Worm (Caenorhabditis elegans): ENCODE data around the gene aqp-4.

aqp-4 gene

ce11 chrV:9737287-9737686 is at the start of gene aqp-4:
Gene aqp-4, plus strand, starts transcription at chrV:9737556.
- TF ChIP-seq nhr-2 (tag; optimal IDR thresholded peaks at IDR 0.05) = no peak

ce11 chrV:9689364-9689763 is 48.0 kb upstream of the aqp-4 start:
- no peak for TF ChIP-seq tbx-8 (GFP tag; optimal IDR thresholded peaks at IDR 0.05)
- no peak for TF ChIP-seq ceh-43 (GFP tag; optimal IDR thresholded peaks at IDR 0.05)
- TF ChIP-seq pha-4 (tag; optimal IDR thresholded peaks at IDR 0.05) = no peak
- no peak for TF ChIP-seq zip-8 (tag; optimal IDR thresholded peaks at IDR 0.05)
- TF ChIP-seq elt-1 (tag; optimal IDR thresholded peaks at IDR 0.05; ENCODE audit: borderline replicate concordance, insufficient read depth) = no peak
- no peak for TF ChIP-seq mls-2 (tag; optimal IDR thresholded peaks at IDR 0.05)
- no peak for TF ChIP-seq lin-32 (GFP tag; optimal IDR thresholded peaks at IDR 0.05)
- TF ChIP-seq mep-1 (tag; optimal IDR thresholded peaks at IDR 0.05) = no peak
- TF ChIP-seq ces-1 (GFP tag; optimal IDR thresholded peaks at IDR 0.05) = no peak
- TF ChIP-seq cnd-1 (tag; optimal IDR thresholded peaks at IDR 0.05) = no peak
- no peak for TF ChIP-seq nhr-76 (tag; optimal IDR thresholded peaks at IDR 0.05)
- TF ChIP-seq lsy-2 (tag; optimal IDR thresholded peaks at IDR 0.05) = no peak

- TF ChIP-seq bed-3 (GFP tag; optimal IDR thresholded peaks at IDR 0.05) (no peak), ztf-11 (tag; optimal IDR thresholded peaks at IDR 0.05) (no peak), lin-32 (GFP tag; optimal IDR thresholded peaks at IDR 0.05) (no peak), ceh-39 (tag; optimal IDR thresholded peaks at IDR 0.05) (no peak), ceh-83 (GFP tag; optimal IDR thresholded peaks at IDR 0.05) (no peak), nhr-12 (tag; optimal IDR thresholded peaks at IDR 0.05) (no peak), cnd-1 (tag; optimal IDR thresholded peaks at IDR 0.05) (no peak), unc-39 (tag; optimal IDR thresholded peaks at IDR 0.05) (no peak), mls-2 (tag; optimal IDR thresholded peaks at IDR 0.05) (no peak), sem-2 (GFP tag; optimal IDR thresholded peaks at IDR 0.05) (no peak), nhr-76 (tag; optimal IDR thresholded peaks at IDR 0.05) (no peak), flh-1 (GFP tag; optimal IDR thresholded peaks at IDR 0.05) (no peak), M03D4.4 (tag; optimal IDR thresholded peaks at IDR 0.05) (no peak), blmp-1 (tag; optimal IDR thresholded peaks at IDR 0.05) (no peak), mep-1 (tag; optimal IDR thresholded peaks at IDR 0.05) (no peak), lsy-2 (tag; optimal IDR thresholded peaks at IDR 0.05) (no peak)
Observed at ce11 chrV:9690099-9690572, 47.2 kb upstream of the aqp-4 start, which contains the start of gene rbx-1. Gene rbx-1, minus strand, starts transcription at chrV:9690522.

- peak; percentile 90 for TF ChIP-seq lsy-2 (tag; optimal IDR thresholded peaks at IDR 0.05)
- no peak for TF ChIP-seq tbx-8 (GFP tag; optimal IDR thresholded peaks at IDR 0.05)
- no peak for TF ChIP-seq lin-13 (tag; optimal IDR thresholded peaks at IDR 0.05)
- TF ChIP-seq mep-1 (tag; optimal IDR thresholded peaks at IDR 0.05) = peak; percentile 37
- TF ChIP-seq hlh-1 (tag; optimal IDR thresholded peaks at IDR 0.05) = no peak
- no peak for TF ChIP-seq ceh-43 (GFP tag; optimal IDR thresholded peaks at IDR 0.05)
- peak; percentile 85 for TF ChIP-seq blmp-1 (tag; optimal IDR thresholded peaks at IDR 0.05)
- TF ChIP-seq ceh-83 (GFP tag; optimal IDR thresholded peaks at IDR 0.05) = no peak
- no peak for TF ChIP-seq pha-4 (tag; optimal IDR thresholded peaks at IDR 0.05)
Observed at ce11 chrV:9690728-9691127, 46.6 kb upstream of the aqp-4 start.

- peak; percentile 4 for TF ChIP-seq cnd-1 (tag; optimal IDR thresholded peaks at IDR 0.05)
- TF ChIP-seq lsy-2 (tag; optimal IDR thresholded peaks at IDR 0.05) = peak; percentile 28
- peak; percentile 54 for TF ChIP-seq drap-1 (GFP tag; optimal IDR thresholded peaks at IDR 0.05)
- TF ChIP-seq ces-1 (GFP tag; optimal IDR thresholded peaks at IDR 0.05) = peak; percentile 17
- TF ChIP-seq mls-2 (tag; optimal IDR thresholded peaks at IDR 0.05) = peak; percentile 59
- TF ChIP-seq unc-39 (tag; optimal IDR thresholded peaks at IDR 0.05) = no peak
- TF ChIP-seq mep-1 (tag; optimal IDR thresholded peaks at IDR 0.05) = peak; percentile 45
- TF ChIP-seq blmp-1 (tag; optimal IDR thresholded peaks at IDR 0.05) = peak; percentile 85
- TF ChIP-seq lin-32 (GFP tag; optimal IDR thresholded peaks at IDR 0.05) = no peak
- peak; percentile 78 for TF ChIP-seq unc-120 (tag; optimal IDR thresholded peaks at IDR 0.05; ENCODE audit: poor library complexity, severe bottlenecking)
- TF ChIP-seq zip-8 (tag; optimal IDR thresholded peaks at IDR 0.05) = no peak
- TF ChIP-seq sptf-1 (tag; optimal IDR thresholded peaks at IDR 0.05) = peak; percentile 62
- TF ChIP-seq nhr-12 (tag; optimal IDR thresholded peaks at IDR 0.05) = no peak
- peak; percentile 10 for TF ChIP-seq nhr-237 (tag; optimal IDR thresholded peaks at IDR 0.05)
- peak; percentile 16 for TF ChIP-seq unc-62 (GFP tag; optimal IDR thresholded peaks at IDR 0.05)
- peak; percentile 27 for TF ChIP-seq lin-13 (tag; optimal IDR thresholded peaks at IDR 0.05)
- TF ChIP-seq M03D4.4 (tag; optimal IDR thresholded peaks at IDR 0.05) = peak; percentile 36
- TF ChIP-seq elt-1 (tag; optimal IDR thresholded peaks at IDR 0.05; ENCODE audit: borderline replicate concordance, insufficient read depth) = no peak
- no peak for TF ChIP-seq snpc-4 (tag; optimal IDR thresholded peaks at IDR 0.05)
- no peak for TF ChIP-seq nhr-28 (tag; optimal IDR thresholded peaks at IDR 0.05)
- TF ChIP-seq flh-1 (GFP tag; optimal IDR thresholded peaks at IDR 0.05) = no peak
- TF ChIP-seq ceh-39 (tag; optimal IDR thresholded peaks at IDR 0.05) = no peak
- no peak for TF ChIP-seq pha-4 (tag; optimal IDR thresholded peaks at IDR 0.05)
- TF ChIP-seq sem-2 (GFP tag; optimal IDR thresholded peaks at IDR 0.05) = no peak
- no peak for TF ChIP-seq nhr-76 (tag; optimal IDR thresholded peaks at IDR 0.05)
- TF ChIP-seq ceh-83 (GFP tag; optimal IDR thresholded peaks at IDR 0.05) = no peak
- no peak for TF ChIP-seq elt-3 (tag; optimal IDR thresholded peaks at IDR 0.05)
- peak; percentile 25 for TF ChIP-seq hlh-1 (tag; optimal IDR thresholded peaks at IDR 0.05)
- TF ChIP-seq mab-5 (tag; optimal IDR thresholded peaks at IDR 0.05) = no peak
- no peak for TF ChIP-seq ceh-43 (GFP tag; optimal IDR thresholded peaks at IDR 0.05)
- TF ChIP-seq ztf-11 (tag; optimal IDR thresholded peaks at IDR 0.05) = no peak
- TF ChIP-seq ham-2 (GFP tag; optimal IDR thresholded peaks at IDR 0.05) = peak; percentile 15
- TF ChIP-seq bed-3 (GFP tag; optimal IDR thresholded peaks at IDR 0.05) = no peak
- TF ChIP-seq nhr-2 (tag; optimal IDR thresholded peaks at IDR 0.05) = no peak
- no peak for TF ChIP-seq tbx-8 (GFP tag; optimal IDR thresholded peaks at IDR 0.05)
Observed at ce11 chrV:9692109-9692581, 45.2 kb upstream of the aqp-4 start, which contains the start of gene ztf-9. Gene ztf-9, minus strand, starts transcription at chrV:9692159.

All from whole organism, mixed stage, embryonic.